Worm (Caenorhabditis elegans): Measurements from ENCODE around the gene rab-39.

DNA sequence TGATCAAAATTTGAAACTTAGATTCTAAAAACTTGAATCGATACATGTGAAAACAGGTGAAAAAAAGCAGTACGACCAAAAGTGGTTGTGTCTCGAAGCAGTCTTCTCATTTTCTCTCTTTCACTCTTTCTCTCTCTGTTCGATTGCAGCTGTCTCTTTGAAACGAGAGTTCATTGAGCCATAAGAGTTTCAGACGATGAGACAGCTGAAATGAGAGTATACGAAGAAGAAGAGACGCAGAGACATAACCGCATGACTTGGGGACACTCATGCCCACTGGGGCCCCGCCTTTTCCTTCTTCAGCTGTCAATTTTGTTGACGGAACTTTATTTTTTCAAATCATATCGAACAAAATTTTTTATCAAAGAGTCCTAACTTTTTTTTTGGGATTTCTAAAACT lies 48.7 kb downstream of the rab-39 start:
- TF ChIP-seq ref-1 (GFP tag; conservative IDR thresholded peaks at IDR 0.05): no peak
- no peak for TF ChIP-seq ztf-23 (GFP tag; IDR thresholded peaks at IDR 0.05)
